Worm (Caenorhabditis elegans) whole organism, L2 larva: ENCODE data around the gene ugt-62.

Experiments used
- R02D3.7 ChIP-seq: fragments of 150-350 bp; optimal IDR thresholded peaks from 2 replicates; lab custom pipeline; 2014; ENCODE audit warnings: missing biosample characterization, missing genetic modification characterization
- aly-2 ChIP-seq: fragments of 150-350 bp; optimal IDR thresholded peaks from 2 replicates; lab custom pipeline; 2014; ENCODE audit warnings: missing biosample characterization, missing genetic modification characterization
- elt-3 ChIP-seq: sonication (generic microtip); optimal IDR thresholded peaks from 2 replicates; lab custom pipeline; 2017; ENCODE audit warnings: missing biosample characterization, missing genetic modification characterization
- lin-13 ChIP-seq: fragments of 150-350 bp; optimal IDR thresholded peaks from 2 replicates; lab custom pipeline; 2014; ENCODE audit warnings: missing biosample characterization, missing genetic modification reagents, missing genetic modification characterization
- lsy-2 ChIP-seq, 2 experiments: fragments of 150-350 bp in 1 of 2; sonication (generic microtip) in 1 of 2; optimal IDR thresholded peaks; 2 replicates each; lab custom pipeline; 2014 to 2017; ENCODE audit warnings: missing biosample characterization in 2 of 2, missing genetic modification characterization in 2 of 2
- mab-5 ChIP-seq: fragments of 150-350 bp; optimal IDR thresholded peaks from 2 replicates; lab custom pipeline; 2014; ENCODE audit warnings: missing biosample characterization, missing genetic modification characterization
- mbf-1 ChIP-seq: sonication (generic microtip); optimal IDR thresholded peaks from 2 replicates; lab custom pipeline; 2017; ENCODE audit warnings: missing biosample characterization, missing genetic modification characterization
- mdl-1 ChIP-seq, 2 experiments: fragments of 150-350 bp in 1 of 2; sonication (generic microtip) in 1 of 2; optimal IDR thresholded peaks; 2 replicates each; lab custom pipeline; 2017; ENCODE audit warnings: missing biosample characterization in 2 of 2, missing genetic modification characterization in 2 of 2
- nhr-21 ChIP-seq: fragments of 150-350 bp; optimal IDR thresholded peaks from 2 replicates; lab custom pipeline; 2014; ENCODE audit warnings: missing biosample characterization, missing genetic modification characterization
- nhr-25 ChIP-seq: fragments of 150-350 bp; sonication (generic microtip); optimal IDR thresholded peaks from 3 replicates; lab custom pipeline; 2014; ENCODE audit warnings: missing biosample characterization, missing genetic modification characterization
- nhr-77 ChIP-seq: fragments of 150-350 bp; optimal IDR thresholded peaks from 2 replicates; lab custom pipeline; 2014; ENCODE audit warnings: missing biosample characterization, missing genetic modification characterization
- sma-9 ChIP-seq, 2 experiments: fragments of 150-350 bp in 1 of 2; sonication (generic microtip) in 1 of 2; optimal IDR thresholded peaks; 2 replicates each; lab custom pipeline; 2014 to 2016; ENCODE audit warnings: missing genetic modification characterization in 2 of 2, mild to moderate bottlenecking in 1 of 2, missing biosample characterization in 1 of 2, missing compliant biosample characterization in 1 of 2, missing genetic modification reagents in 1 of 2, moderate library complexity in 1 of 2
- zag-1 ChIP-seq: fragments of 150-350 bp; optimal IDR thresholded peaks from 2 replicates; lab custom pipeline; 2014; ENCODE audit warnings: missing biosample characterization, missing genetic modification characterization
- ztf-11 ChIP-seq: sonication (generic microtip); optimal IDR thresholded peaks from 2 replicates; lab custom pipeline; 2017; ENCODE audit warnings: missing biosample characterization, missing genetic modification characterization

ce11 chrIII:4525998-4526397, 14.4 kb downstream of the ugt-62 start:
- no peak for TF ChIP-seq mab-5
- no peak for TF ChIP-seq elt-3 (tag; lab: Kevin White, UChicago)
- TF ChIP-seq mbf-1 (tag; lab: Kevin White, UChicago) = no peak
- TF ChIP-seq mdl-1 (tag; optimal IDR thresholded peaks at IDR 0.05; lab: Kevin White, UChicago) = no peak
- no peak for TF ChIP-seq nhr-25 (tag; lab: Kevin White, UChicago)
- TF ChIP-seq lin-13 (GFP tag; lab: Kevin White, UChicago) = no peak
- TF ChIP-seq sma-9 (GFP tag; optimal IDR thresholded peaks at IDR 0.05; lab: Kevin White, UChicago) = no peak
- TF ChIP-seq sma-9 (tag; optimal IDR thresholded peaks at IDR 0.05; lab: Kevin White, UChicago) = no peak
- TF ChIP-seq nhr-77 = no peak
- TF ChIP-seq lsy-2 (tag; optimal IDR thresholded peaks at IDR 0.05; lab: Kevin White, UChicago) = no peak
- TF ChIP-seq zag-1 = no peak
- no peak for TF ChIP-seq ztf-11
- no peak for TF ChIP-seq aly-2 (tag; lab: Kevin White, UChicago)
- TF ChIP-seq R02D3.7 = no peak
- TF ChIP-seq nhr-21 (tag; lab: Kevin White, UChicago) = no peak
